Worm (Caenorhabditis elegans): ENCODE results near the gene F54D11.4.

Gene F54D11.4

ce11 chrV:4647857-4648256, 31.9 kb downstream of the F54D11.4 start, which contains the start of gene F41F3.3 (continued):
- TF ChIP-seq T26A8.4 (GFP tag; IDR thresholded peaks at IDR 0.05) (peak; percentile 74), mxl-3 (GFP tag; optimal IDR thresholded peaks at IDR 0.05) (peak; percentile 12), ama-1 (optimal IDR thresholded peaks at IDR 0.05) (peak; percentile 61), lim-7 (GFP tag; IDR thresholded peaks at IDR 0.05) (0 out of 2 replicates have a peak, but pooled peaks have one; percentile 51), ztf-11 (tag; optimal IDR thresholded peaks at IDR 0.05) (no peak), rbr-2 (tag; optimal IDR thresholded peaks at IDR 0.05) (no peak), mdl-1 (tag; optimal IDR thresholded peaks at IDR 0.05) (no peak), lin-1 (GFP tag; IDR thresholded peaks at IDR 0.05) (no peak), unc-130 (GFP tag; optimal IDR thresholded peaks at IDR 0.05) (no peak), aly-2 (tag; optimal IDR thresholded peaks at IDR 0.05) (no peak), zfp-3 (GFP tag; conservative IDR thresholded peaks at IDR 0.05) (no peak), R02D3.7 (tag; optimal IDR thresholded peaks at IDR 0.05) (no peak), hmg-1.1 (GFP tag; IDR thresholded peaks at IDR 0.05) (no peak)

- TF ChIP-seq hlh-30 (tag; optimal IDR thresholded peaks at IDR 0.05; ENCODE audit: insufficient read depth) (no peak), mxl-3 (GFP tag; optimal IDR thresholded peaks at IDR 0.05) (peak; percentile 33)
Measured at ce11 chrV:4648527-4648926, 32.6 kb downstream of the F54D11.4 start, which contains the start of gene F41F3.8. F41F3.8 (plus strand) TSS chrV:4648827.

ce11 chrV:4649649-4650384, 33.9 kb downstream of the F54D11.4 start:
- TF ChIP-seq ama-1 (optimal IDR thresholded peaks at IDR 0.05) (no peak), duxl-1 (tag; optimal IDR thresholded peaks at IDR 0.05; ENCODE audit: poor library complexity) (no peak), jun-1 (tag; optimal IDR thresholded peaks at IDR 0.05) (no peak), zfp-2 (tag; optimal IDR thresholded peaks at IDR 0.05) (no peak), dmd-8 (GFP tag; IDR thresholded peaks at IDR 0.05) (no peak), ceh-28 (tag; optimal IDR thresholded peaks at IDR 0.05) (no peak), lin-13 (GFP tag; optimal IDR thresholded peaks at IDR 0.05) (no peak), T26A8.4 (GFP tag; IDR thresholded peaks at IDR 0.05) (no peak), rbr-2 (tag; optimal IDR thresholded peaks at IDR 0.05) (no peak), nhr-10 (tag; optimal IDR thresholded peaks at IDR 0.05) (no peak), madf-5 (GFP tag; IDR thresholded peaks at IDR 0.05) (no peak), set-16 (GFP tag; IDR thresholded peaks at IDR 0.05) (peak; percentile 56), egl-43 (GFP tag; IDR thresholded peaks at IDR 0.05) (peak; percentile 40; the same call in 1 of the 2 replicates), ZK337.2 (GFP tag; IDR thresholded peaks at IDR 0.05) (no peak), F26F4.8 (GFP tag; conservative IDR thresholded peaks at IDR 0.05) (no peak), php-3 (GFP tag; IDR thresholded peaks at IDR 0.05) (no peak), nhr-77 (tag; optimal IDR thresholded peaks at IDR 0.05) (no peak), hlh-30 (tag; optimal IDR thresholded peaks at IDR 0.05; ENCODE audit: insufficient read depth) (no peak), aha-1 (tag) (peak; percentile 50), unc-130 (GFP tag; optimal IDR thresholded peaks at IDR 0.05) (no peak), vab-7 (GFP tag; IDR thresholded peaks at IDR 0.05) (no peak)

ce11 chrV:4651480-4651879, 35.5 kb downstream of the F54D11.4 start:
- TF ChIP-seq tra-1 (GFP tag; IDR thresholded peaks at IDR 0.05): no peak
- peak; percentile 68 for TF ChIP-seq nhr-48 (tag; optimal IDR thresholded peaks at IDR 0.05)
- TF ChIP-seq dpl-1 (GFP tag; optimal IDR thresholded peaks at IDR 0.05): peak; percentile 3
- no peak for TF ChIP-seq ces-1 (GFP tag; optimal IDR thresholded peaks at IDR 0.05)
- peak in 1 of 2 experiments; percentile 5 for TF ChIP-seq unc-62 (GFP tag; optimal IDR thresholded peaks at IDR 0.05 in 1 of 2)
- no peak for TF ChIP-seq unc-62 (tag; optimal IDR thresholded peaks at IDR 0.05)
- TF ChIP-seq nhr-102 (tag; optimal IDR thresholded peaks at IDR 0.05): no peak
- no peak for TF ChIP-seq dmd-8 (GFP tag; IDR thresholded peaks at IDR 0.05)
- no peak for TF ChIP-seq madf-5 (GFP tag; IDR thresholded peaks at IDR 0.05)
- TF ChIP-seq T26A8.4 (GFP tag; IDR thresholded peaks at IDR 0.05): no peak
- 0 out of 2 replicates have a peak, but pooled peaks have one; percentile 12 for TF ChIP-seq dmd-6 (GFP tag; IDR thresholded peaks at IDR 0.05)
- peak; percentile 21 for TF ChIP-seq spr-3 (GFP tag; optimal IDR thresholded peaks at IDR 0.05)
- peak; percentile 54 for TF ChIP-seq spr-1 (tag; optimal IDR thresholded peaks at IDR 0.05)
- no peak for TF ChIP-seq ceh-28 (tag; optimal IDR thresholded peaks at IDR 0.05)
- peak; percentile 35 for TF ChIP-seq aha-1 (tag)
- TF ChIP-seq nhr-28 (tag; optimal IDR thresholded peaks at IDR 0.05): peak; percentile 61
- TF ChIP-seq hlh-11 (tag; optimal IDR thresholded peaks at IDR 0.05): peak; percentile 58
- peak; percentile 70 for TF ChIP-seq mxl-3 (GFP tag; optimal IDR thresholded peaks at IDR 0.05)
